Fruit fly (Drosophila melanogaster): ENCODE measurements around the gene Ubx.

Ubx gene

dm6 chr3R:16704226-16704625 is 30.0 kb downstream of the Ubx start (continued):
- TF ChIP-seq az2 (GFP tag; optimal IDR thresholded peaks at IDR 0.05) (peak; percentile 14), so (GFP tag; IDR thresholded peaks at IDR 0.05) (peak; percentile 45; the same call in 1 of the 3 replicates), Camta (GFP tag; optimal IDR thresholded peaks at IDR 0.05) (no peak), CG12942 (GFP tag; optimal IDR thresholded peaks at IDR 0.05) (no peak), unc-4 (GFP tag; IDR thresholded peaks at IDR 0.05; ENCODE audit: partially characterized antibody) (no peak), slou (GFP tag; optimal IDR thresholded peaks at IDR 0.05) (peak; percentile 29), dmrt11E (tag; optimal IDR thresholded peaks at IDR 0.05) (no peak), CG14860 (GFP tag; IDR thresholded peaks at IDR 0.05; ENCODE audit: partially characterized antibody) (no peak), ase (GFP tag; IDR thresholded peaks at IDR 0.05) (peak; percentile 54; the same call in 1 of the 3 replicates), sug (tag; optimal IDR thresholded peaks at IDR 0.05) (no peak), Drgx (GFP tag; IDR thresholded peaks at IDR 0.05) (no peak), ara (GFP tag; IDR thresholded peaks at IDR 0.05) (peak; percentile 43; the same call in 1 of the 2 replicates), CG9817 (tag; optimal IDR thresholded peaks at IDR 0.05) (no peak), Sry-β (GFP tag; optimal IDR thresholded peaks at IDR 0.05) (no peak), CG12071 (GFP tag; optimal IDR thresholded peaks at IDR 0.05) (no peak), CG32532 (GFP tag; IDR thresholded peaks at IDR 0.05) (peak; percentile 69), CG4328 (GFP tag; optimal IDR thresholded peaks at IDR 0.05) (no peak), CG34376 (GFP tag; optimal IDR thresholded peaks at IDR 0.05) (no peak), disco-r (GFP tag; optimal IDR thresholded peaks at IDR 0.05) (no peak), CG11696 (GFP tag; IDR thresholded peaks at IDR 0.05) (0 out of 2 replicates have a peak, but pooled peaks have one; percentile 14), CG4854 (GFP tag; optimal IDR thresholded peaks at IDR 0.05) (peak; percentile 1), her (GFP tag; optimal IDR thresholded peaks at IDR 0.05) (no peak), zfh2 (GFP tag; optimal IDR thresholded peaks at IDR 0.05) (peak; percentile 43), stwl (tag; optimal IDR thresholded peaks at IDR 0.05) (no peak), CkIIα-i1 (GFP tag; IDR thresholded peaks at IDR 0.05) (no peak), Poxn (GFP tag; IDR thresholded peaks at IDR 0.05) (no peak), CG17802 (tag; optimal IDR thresholded peaks at IDR 0.05) (no peak), Mrtf (GFP tag; IDR thresholded peaks at IDR 0.05) (peak; percentile 50; the same call in 1 of the 3 replicates), CG7786 (GFP tag; optimal IDR thresholded peaks at IDR 0.05) (peak; percentile 43), CG4360 (GFP tag; IDR thresholded peaks at IDR 0.05) (no peak), D (optimal IDR thresholded peaks at IDR 0.05) (no peak), D (GFP tag; optimal IDR thresholded peaks at IDR 0.05) (no peak), CG10959 (GFP tag; IDR thresholded peaks at IDR 0.05) (no peak), gsb-n (tag; optimal IDR thresholded peaks at IDR 0.05) (no peak), phol (tag; optimal IDR thresholded peaks at IDR 0.05) (peak; percentile 33), CG7745 (tag; optimal IDR thresholded peaks at IDR 0.05) (no peak), cas (GFP tag; IDR thresholded peaks at IDR 0.05) (no peak), NfI (GFP tag; optimal IDR thresholded peaks at IDR 0.05) (peak; percentile 37), Awh (GFP tag; IDR thresholded peaks at IDR 0.05) (no peak), Oli (tag; optimal IDR thresholded peaks at IDR 0.05) (peak; percentile 35), Nf-YB (GFP tag; optimal IDR thresholded peaks at IDR 0.05) (no peak), esg (GFP tag; conservative IDR thresholded peaks at IDR 0.05) (peak; percentile 56), z (GFP tag; IDR thresholded peaks at IDR 0.05) (no peak), Usf (GFP tag; optimal IDR thresholded peaks at IDR 0.05) (no peak), CG6791 (GFP tag; IDR thresholded peaks at IDR 0.05; ENCODE audit: partially characterized antibody) (no peak), B-H2 (GFP tag; optimal IDR thresholded peaks at IDR 0.05) (no peak), CG4617 (GFP tag; optimal IDR thresholded peaks at IDR 0.05; ENCODE audit: borderline replicate concordance) (no peak), nmo (GFP tag; optimal IDR thresholded peaks at IDR 0.05) (peak; percentile 27), CG10462 (GFP tag; optimal IDR thresholded peaks at IDR 0.05) (no peak), vnd (GFP tag; IDR thresholded peaks at IDR 0.05; ENCODE audit: partially characterized antibody) (no peak), CG15011 (GFP tag; optimal IDR thresholded peaks at IDR 0.05) (no peak), NK7.1 (GFP tag; optimal IDR thresholded peaks at IDR 0.05) (no peak)

Data from whole organism, embryonic.